Worm (Caenorhabditis elegans) whole organism, mixed stage, embryonic: ENCODE data around the gene nlp-18.

ENCODE experiments used
- lin-13 ChIP-seq: fragments of 150-350 bp; optimal IDR thresholded peaks from 2 replicates; lab custom pipeline; 2014; ENCODE audit warnings: missing biosample characterization, missing genetic modification characterization
- nhr-12 ChIP-seq: fragments of 150-350 bp; optimal IDR thresholded peaks from 2 replicates; lab custom pipeline; 2014; ENCODE audit warnings: missing biosample characterization, missing genetic modification characterization
- unc-62 ChIP-seq: fragments of 150-350 bp; optimal IDR thresholded peaks from 2 replicates; lab custom pipeline; 2014; ENCODE audit warnings: missing biosample characterization, missing genetic modification reagents, missing genetic modification characterization

- TF ChIP-seq lin-13 (tag; lab: Kevin White, UChicago): no peak
- no peak for TF ChIP-seq unc-62
- no peak for TF ChIP-seq nhr-12 (tag; lab: Kevin White, UChicago)
Measured at ce11 chrII:10999109-10999508, 31.1 kb downstream of the nlp-18 start.
